Fruit fly (Drosophila melanogaster) whole organism, embryonic: ENCODE measurements around the gene Pep.

Experiments
- CG16779 ChIP-seq: fragments of 200-800 bp; sonication (Bioruptor generic); IDR thresholded peaks from 2 replicates; pipeline ENCODE4 v1.3.6; 2022; ENCODE audit warnings: missing biosample characterization, missing genetic modification characterization
- CG17829 ChIP-seq: fragments of 200-800 bp; optimal IDR thresholded peaks from 2 replicates; lab custom pipeline; 2019; ENCODE audit warnings: missing biosample characterization, mild to moderate bottlenecking, missing genetic modification characterization, moderate library complexity
- CG30403 ChIP-seq: fragments of 200-800 bp; sonication (Bioruptor generic); optimal IDR thresholded peaks from 3 replicates; lab custom pipeline; 2016; ENCODE audit warnings: missing biosample characterization, missing genetic modification characterization
- Mes4 ChIP-seq: fragments of 200-800 bp; sonication (Bioruptor generic); optimal IDR thresholded peaks from 2 replicates; lab custom pipeline; 2016; ENCODE audit warnings: missing biosample characterization, missing genetic modification characterization
- Nf-YA ChIP-seq: fragments of 200-800 bp; sonication (Bioruptor generic); IDR thresholded peaks from 2 replicates; pipeline ENCODE4 v1.3.6; 2022; ENCODE audit warnings: missing biosample characterization, missing genetic modification characterization
- Ssrp ChIP-seq: fragments of 200-800 bp; sonication (Bioruptor generic); optimal IDR thresholded peaks from 2 replicates; lab custom pipeline; 2018; ENCODE audit warnings: missing biosample characterization, mild to moderate bottlenecking, missing genetic modification characterization, moderate library complexity
- Stat92E ChIP-seq, 3 experiments: fragments of >200 bp in 2 of 3; fragments of 200-800 bp in 1 of 3; sonication (Bioruptor generic) in 1 of 3; optimal IDR thresholded peaks; 2 replicates each; lab custom pipeline; 2017 to 2019; ENCODE audit warnings: missing biosample characterization in 3 of 3, missing genetic modification characterization in 3 of 3, mild to moderate bottlenecking in 1 of 3, moderate library complexity in 1 of 3
- insv ChIP-seq, 2 experiments: fragments of 200-800 bp; sonication (Bioruptor generic); optimal IDR thresholded peaks; 3 replicates each; lab custom pipeline; 2016 to 2018; ENCODE audit warnings: missing biosample characterization in 2 of 2, missing genetic modification characterization in 2 of 2

dm6 chr3L:17609068-17609382, 35.8 kb downstream of the Pep start:
- TF ChIP-seq Ssrp (tag; lab: Kevin White, UChicago) (no peak), CG16779 (GFP tag; lab: Robert Waterston, UW) (no peak), CG30403 (GFP tag; lab: Kevin White, UChicago) (no peak), Mes4 (GFP tag; lab: Kevin White, UChicago) (no peak), insv (GFP tag; optimal IDR thresholded peaks at IDR 0.05; lab: Kevin White, UChicago) (no peak), CG17829 (tag; lab: Kevin White, UChicago) (no peak), Stat92E (GFP tag; optimal IDR thresholded peaks at IDR 0.05; lab: Kevin White, UChicago) (no peak), Nf-YA (no peak)
